Worm (Caenorhabditis elegans) whole organism, early embryonic: ENCODE data around the gene syg-1.

Experiments used
- B0310.2 ChIP-seq: sonication (generic microtip); optimal IDR thresholded peaks from 2 replicates; lab custom pipeline; 2016; ENCODE audit warnings: mild to moderate bottlenecking, missing genetic modification characterization, missing compliant biosample characterization
- ama-1 ChIP-seq: fragments of 150-350 bp; optimal IDR thresholded peaks from 2 replicates; lab custom pipeline; 2014
- ceh-36 ChIP-seq: sonication (generic microtip); optimal IDR thresholded peaks from 2 replicates; lab custom pipeline; 2016; ENCODE audit warnings: missing genetic modification characterization, inconsistent platforms, missing compliant biosample characterization
- flt-1 ChIP-seq: fragments of 200-800 bp; sonication (Bioruptor generic); IDR thresholded peaks from 2 replicates; pipeline ENCODE4 v1.3.6; 2022; ENCODE audit warnings: missing genetic modification characterization, missing compliant biosample characterization
- sea-1 ChIP-seq: fragments of 200-800 bp; sonication (Bioruptor generic); conservative IDR thresholded peaks from 2 replicates; pipeline ENCODE4 v1.3.6; 2022; ENCODE audit warnings: missing genetic modification characterization, missing compliant biosample characterization

ce11 chrX:2508449-2508848, 6.7 kb downstream of the syg-1 start, which contains the start of gene K02E10.7:
- TF ChIP-seq ama-1 (lab: Kevin White, UChicago), result no peak
- no peak for TF ChIP-seq ceh-36
- TF ChIP-seq sea-1 (GFP tag; lab: Robert Waterston, UW), result no peak
- no peak for TF ChIP-seq B0310.2 (tag; lab: Kevin White, UChicago)
- TF ChIP-seq flt-1 (GFP tag; lab: Robert Waterston, UW), result no peak
